Worm (Caenorhabditis elegans) whole organism, L4/young adult: Measurements from ENCODE around the gene strd-1.

ENCODE experiments used
- W03F9.2 ChIP-seq: fragments of 150-350 bp; optimal IDR thresholded peaks from 2 replicates; lab custom pipeline; 2014; ENCODE audit warnings: missing biosample characterization, missing genetic modification characterization
- dao-5 ChIP-seq: sonication (generic microtip); optimal IDR thresholded peaks from 2 replicates; lab custom pipeline; 2016; ENCODE audit warnings: missing genotype, missing genetic modification characterization, moderate library complexity, missing compliant biosample characterization
- him-1 ChIP-seq: sonication (generic microtip); optimal IDR thresholded peaks from 2 replicates; lab custom pipeline; 2016; ENCODE audit warnings: missing genotype, missing genetic modification reagents, missing genetic modification characterization, missing compliant biosample characterization

strd-1 gene

ce11 chrIII:10933331-10933730 is 13.9 kb upstream of the strd-1 start, which contains the start of gene M142.8:
M142.8 (plus strand) TSS chrIII:10933631.
- TF ChIP-seq him-1 (no peak), dao-5 (tag; lab: Kevin White, UChicago) (no peak), W03F9.2 (tag; lab: Kevin White, UChicago) (no peak)

ce11 chrIII:10935944-10936343 is 11.3 kb upstream of the strd-1 start, which contains the start of gene rle-1:
rle-1 (plus strand) TSS chrIII:10936244.
- TF ChIP-seq W03F9.2 (tag; lab: Kevin White, UChicago) (no peak), him-1 (no peak), dao-5 (tag; lab: Kevin White, UChicago) (no peak)

ce11 chrIII:10939184-10939583 is 8.1 kb upstream of the strd-1 start:
- TF ChIP-seq him-1 (no peak), dao-5 (tag; lab: Kevin White, UChicago) (no peak), W03F9.2 (tag; lab: Kevin White, UChicago) (no peak)

ce11 chrIII:10942905-10943304 is 4.3 kb upstream of the strd-1 start:
- TF ChIP-seq him-1 (no peak), W03F9.2 (tag; lab: Kevin White, UChicago) (no peak), dao-5 (tag; lab: Kevin White, UChicago) (no peak)

ce11 chrIII:10945537-10945936 is 1.7 kb upstream of the strd-1 start:
- no peak for TF ChIP-seq W03F9.2 (tag; lab: Kevin White, UChicago)
- TF ChIP-seq him-1, result no peak
- no peak for TF ChIP-seq dao-5 (tag; lab: Kevin White, UChicago)

ce11 chrIII:10951713-10952112 is 4.5 kb downstream of the strd-1 start:
- TF ChIP-seq dao-5 (tag; lab: Kevin White, UChicago) (no peak), him-1 (no peak), W03F9.2 (tag; lab: Kevin White, UChicago) (no peak)

- no peak for TF ChIP-seq him-1
- no peak for TF ChIP-seq W03F9.2 (tag; lab: Kevin White, UChicago)
- no peak for TF ChIP-seq dao-5 (tag; lab: Kevin White, UChicago)
These were observed 5.9 kb downstream of the strd-1 start, which contains the start of gene zig-5 for ce11 chrIII:10953160-10953559. zig-5 (minus strand) TSS chrIII:10953508.

ce11 chrIII:10957236-10957635 is 10.0 kb downstream of the strd-1 start:
- TF ChIP-seq him-1 (no peak), W03F9.2 (tag; lab: Kevin White, UChicago) (no peak), dao-5 (tag; lab: Kevin White, UChicago) (no peak)

ce11 chrIII:10957710-10958109 is 10.5 kb downstream of the strd-1 start:
- no peak for TF ChIP-seq him-1
- no peak for TF ChIP-seq dao-5 (tag; lab: Kevin White, UChicago)
- TF ChIP-seq W03F9.2 (tag; lab: Kevin White, UChicago), result no peak

- TF ChIP-seq W03F9.2 (tag; lab: Kevin White, UChicago) (no peak), him-1 (no peak), dao-5 (tag; lab: Kevin White, UChicago) (no peak)
These were observed 13.1 kb downstream of the strd-1 start for ce11 chrIII:10960387-10960786.

ce11 chrIII:10962910-10963309 is 15.7 kb downstream of the strd-1 start:
- TF ChIP-seq him-1 (no peak), W03F9.2 (tag; lab: Kevin White, UChicago) (no peak), dao-5 (tag; lab: Kevin White, UChicago) (no peak)

- TF ChIP-seq him-1 (no peak), dao-5 (tag; lab: Kevin White, UChicago) (no peak), W03F9.2 (tag; lab: Kevin White, UChicago) (no peak)
These were observed 19.8 kb downstream of the strd-1 start, which contains the start of gene W05B2.2 for ce11 chrIII:10967010-10967409. W05B2.2 (minus strand) TSS chrIII:10967110.

ce11 chrIII:10969644-10970043 is 22.4 kb downstream of the strd-1 start, which contains the start of gene dhc-4:
dhc-4 (plus strand) TSS chrIII:10969944.
- TF ChIP-seq W03F9.2 (tag; lab: Kevin White, UChicago) (no peak), dao-5 (tag; lab: Kevin White, UChicago) (no peak), him-1 (no peak)

- TF ChIP-seq him-1 (no peak), W03F9.2 (tag; lab: Kevin White, UChicago) (no peak), dao-5 (tag; lab: Kevin White, UChicago) (no peak)
These were observed 29.3 kb downstream of the strd-1 start for ce11 chrIII:10976580-10976979.

ce11 chrIII:10981555-10981954 is 34.3 kb downstream of the strd-1 start:
- TF ChIP-seq him-1, result no peak
- no peak for TF ChIP-seq W03F9.2 (tag; lab: Kevin White, UChicago)
- no peak for TF ChIP-seq dao-5 (tag; lab: Kevin White, UChicago)
